Worm (Caenorhabditis elegans) whole organism, L4 larva: ENCODE results near the gene ttyh-1.

Experiments
- F10B5.3 ChIP-seq: sonication (generic microtip); optimal IDR thresholded peaks from 2 replicates; lab custom pipeline; 2016; ENCODE audit warnings: mild to moderate bottlenecking, missing genetic modification characterization, missing compliant biosample characterization
- F44E2.7 ChIP-seq: fragments of 200-800 bp; sonication (Bioruptor generic); IDR thresholded peaks from 2 replicates; pipeline ENCODE4 v2.1.2; 2022; ENCODE audit warnings: missing genetic modification characterization, missing compliant biosample characterization
- Y5F2A.4 ChIP-seq: fragments of 200-800 bp; sonication (Bioruptor generic); optimal IDR thresholded peaks from 2 replicates; lab custom pipeline; 2018; ENCODE audit warnings: mild to moderate bottlenecking, missing genetic modification characterization, missing compliant biosample characterization
- ZK546.5 ChIP-seq, 2 experiments: sonication (generic microtip); optimal IDR thresholded peaks; 2 replicates each; lab custom pipeline; 2017; ENCODE audit warnings: missing biosample characterization in 2 of 2, missing genetic modification characterization in 2 of 2
- aha-1 ChIP-seq: fragments of 150-350 bp; peaks from one replicate; lab custom pipeline; 2014; ENCODE audit warnings: missing biosample characterization, missing genetic modification characterization
- ama-1 ChIP-seq: fragments of 150-350 bp; optimal IDR thresholded peaks from 2 replicates; lab custom pipeline; 2014; ENCODE audit warnings: inconsistent platforms, mixed read lengths
- attf-4 ChIP-seq: sonication (generic microtip); optimal IDR thresholded peaks from 3 replicates; lab custom pipeline; 2017; ENCODE audit warnings: missing biosample characterization, missing genetic modification characterization
- ctbp-1 ChIP-seq: fragments of 200-800 bp; sonication (Bioruptor generic); IDR thresholded peaks from 2 replicates; pipeline ENCODE4 v1.3.6; 2022; ENCODE audit warnings: missing genetic modification reagents, missing genetic modification characterization, missing compliant biosample characterization
- daf-16 ChIP-seq, 3 experiments: sonication (generic microtip); optimal IDR thresholded peaks; 2 replicates each; lab custom pipeline; 2016 to 2017; ENCODE audit warnings: missing genetic modification characterization in 3 of 3, missing genetic modification reagents in 3 of 3, mild to moderate bottlenecking in 2 of 3, missing compliant biosample characterization in 2 of 3, missing biosample characterization in 1 of 3, moderate library complexity in 1 of 3
- dmd-6 ChIP-seq: fragments of 200-800 bp; sonication (Bioruptor generic); IDR thresholded peaks from 2 replicates; pipeline ENCODE4 v1.3.6; 2022; ENCODE audit warnings: missing genetic modification reagents, missing genetic modification characterization, missing compliant biosample characterization
- dmd-9 ChIP-seq: fragments of 200-800 bp; sonication (Bioruptor generic); IDR thresholded peaks from 2 replicates; pipeline ENCODE4 v1.3.6; 2022; ENCODE audit warnings: missing genetic modification reagents, missing genetic modification characterization, missing compliant biosample characterization
- dve-1 ChIP-seq: sonication (generic microtip); optimal IDR thresholded peaks from 2 replicates; lab custom pipeline; 2017; ENCODE audit warnings: antibody characterized with exemption, mild to moderate bottlenecking, missing genetic modification characterization, missing compliant biosample characterization; ENCODE audit not compliant: insufficient read depth
- egl-43 ChIP-seq: fragments of 200-800 bp; sonication (Bioruptor generic); IDR thresholded peaks from 2 replicates; pipeline ENCODE4 v1.3.6; 2022; ENCODE audit warnings: missing genetic modification reagents, missing genetic modification characterization, missing compliant biosample characterization
- gei-8 ChIP-seq: fragments of 200-800 bp; sonication (Bioruptor generic); optimal IDR thresholded peaks from 2 replicates; lab custom pipeline; 2018; ENCODE audit warnings: mild to moderate bottlenecking, missing genetic modification characterization, missing compliant biosample characterization
- hlh-11 ChIP-seq: fragments of 200-800 bp; sonication (Bioruptor generic); optimal IDR thresholded peaks from 2 replicates; lab custom pipeline; 2018; ENCODE audit warnings: mild to moderate bottlenecking, missing genetic modification characterization, missing compliant biosample characterization
- hlh-30 ChIP-seq: sonication (generic microtip); optimal IDR thresholded peaks from 2 replicates; lab custom pipeline; 2017; ENCODE audit warnings: antibody characterized with exemption, mild to moderate bottlenecking, missing genetic modification characterization, missing compliant biosample characterization; ENCODE audit not compliant: insufficient read depth
- jun-1 ChIP-seq: fragments of 150-350 bp; optimal IDR thresholded peaks from 2 replicates; lab custom pipeline; 2014; ENCODE audit warnings: missing biosample characterization, missing genetic modification reagents, missing genetic modification characterization
- lim-7 ChIP-seq: fragments of 200-800 bp; sonication (Bioruptor generic); IDR thresholded peaks from 2 replicates; pipeline ENCODE4 v1.3.6; 2022; ENCODE audit warnings: missing genetic modification characterization, missing compliant biosample characterization
- lin-13 ChIP-seq: fragments of 150-350 bp; optimal IDR thresholded peaks from 2 replicates; lab custom pipeline; 2014; ENCODE audit warnings: missing biosample characterization, missing genetic modification reagents, missing genetic modification characterization
- lin-29 ChIP-seq: fragments of 200-800 bp; sonication (Bioruptor generic); IDR thresholded peaks from 2 replicates; pipeline ENCODE4 v1.3.6; 2022; ENCODE audit warnings: missing genetic modification reagents, missing genetic modification characterization, missing compliant biosample characterization
- lin-38 ChIP-seq: fragments of 200-800 bp; sonication (Bioruptor generic); IDR thresholded peaks from 2 replicates; pipeline ENCODE4 v1.3.6; 2022; ENCODE audit warnings: missing genetic modification reagents, missing genetic modification characterization, missing compliant biosample characterization
- lin-39 ChIP-seq: fragments of 150-350 bp; optimal IDR thresholded peaks from 2 replicates; lab custom pipeline; 2014; ENCODE audit warnings: missing biosample characterization, missing genetic modification reagents, missing genetic modification characterization
- lir-3 ChIP-seq: sonication (generic microtip); optimal IDR thresholded peaks from 2 replicates; lab custom pipeline; 2016; ENCODE audit warnings: mild to moderate bottlenecking, missing genetic modification characterization, missing compliant biosample characterization
- lsy-2 ChIP-seq, 2 experiments: fragments of 150-350 bp in 1 of 2; sonication (generic microtip) in 1 of 2; optimal IDR thresholded peaks; 2 replicates each; lab custom pipeline; 2014 to 2017; ENCODE audit warnings: missing biosample characterization in 2 of 2, missing genetic modification characterization in 2 of 2
- mdl-1 ChIP-seq, 2 experiments: fragments of 150-350 bp in 1 of 2; sonication (generic microtip) in 1 of 2; optimal IDR thresholded peaks; 2 replicates each; lab custom pipeline; 2014 to 2017; ENCODE audit warnings: missing biosample characterization in 2 of 2, missing genetic modification characterization in 2 of 2
- mdt-29 ChIP-seq: fragments of 200-800 bp; sonication (Bioruptor generic); IDR thresholded peaks from 2 replicates; pipeline ENCODE4 v1.3.6; 2022; ENCODE audit warnings: missing genetic modification reagents, missing genetic modification characterization, missing compliant biosample characterization
- mep-1 ChIP-seq: fragments of 150-350 bp; sonication (generic microtip); optimal IDR thresholded peaks from 3 replicates; lab custom pipeline; 2014; ENCODE audit warnings: missing biosample characterization, missing genetic modification characterization
- mes-2 ChIP-seq: sonication (generic microtip); optimal IDR thresholded peaks from 2 replicates; lab custom pipeline; 2016; ENCODE audit warnings: missing genotype, mild to moderate bottlenecking, missing genetic modification characterization, missing compliant biosample characterization; ENCODE audit not compliant: poor library complexity, severe bottlenecking
- nhr-102 ChIP-seq: sonication (generic microtip); optimal IDR thresholded peaks from 2 replicates; lab custom pipeline; 2016; ENCODE audit warnings: mild to moderate bottlenecking, missing genetic modification characterization, moderate library complexity, missing compliant biosample characterization
- nhr-11 ChIP-seq: fragments of 150-350 bp; optimal IDR thresholded peaks from 2 replicates; lab custom pipeline; 2014; ENCODE audit warnings: missing biosample characterization, missing genetic modification characterization
- nhr-237 ChIP-seq: sonication (generic microtip); optimal IDR thresholded peaks from 2 replicates; lab custom pipeline; 2017; ENCODE audit warnings: missing biosample characterization, missing genetic modification characterization
- nhr-42 ChIP-seq: fragments of 200-800 bp; sonication (Bioruptor generic); IDR thresholded peaks from 2 replicates; pipeline ENCODE4 v1.3.6; 2022; ENCODE audit warnings: missing genetic modification characterization, missing compliant biosample characterization
- nhr-48 ChIP-seq: sonication (generic microtip); optimal IDR thresholded peaks from 2 replicates; lab custom pipeline; 2016; ENCODE audit warnings: mild to moderate bottlenecking, missing genetic modification characterization, missing compliant biosample characterization
- nhr-76 ChIP-seq: fragments of 150-350 bp; optimal IDR thresholded peaks from 2 replicates; lab custom pipeline; 2014; ENCODE audit warnings: missing biosample characterization, missing genetic modification characterization
- nhr-77 ChIP-seq: fragments of 150-350 bp; optimal IDR thresholded peaks from 2 replicates; lab custom pipeline; 2014; ENCODE audit warnings: missing biosample characterization, missing genetic modification characterization
- pqm-1 ChIP-seq: sonication (generic microtip); optimal IDR thresholded peaks from 2 replicates; lab custom pipeline; 2017; ENCODE audit warnings: missing biosample characterization, missing genetic modification characterization
- rbr-2 ChIP-seq: sonication (generic microtip); optimal IDR thresholded peaks from 2 replicates; lab custom pipeline; 2016; ENCODE audit warnings: missing genotype, missing genetic modification characterization, missing compliant biosample characterization
- saeg-2 ChIP-seq: fragments of 200-800 bp; sonication (Bioruptor generic); IDR thresholded peaks from 2 replicates; pipeline ENCODE4 v1.3.6; 2022; ENCODE audit warnings: missing genetic modification reagents, missing genetic modification characterization, missing compliant biosample characterization
- snpc-4 ChIP-seq: fragments of 150-350 bp; optimal IDR thresholded peaks from 2 replicates; lab custom pipeline; 2014; ENCODE audit warnings: missing biosample characterization, missing genetic modification characterization
- unc-130 ChIP-seq: sonication (generic microtip); optimal IDR thresholded peaks from 2 replicates; lab custom pipeline; 2016; ENCODE audit warnings: missing genetic modification reagents, missing genetic modification characterization, missing compliant biosample characterization
- unc-62 ChIP-seq, 3 experiments: fragments of 150-350 bp in 1 of 3; sonication (generic microtip); optimal IDR thresholded peaks in 2 of 3; peaks in 1 of 3; 1 replicate in 1 of 3; 2 replicates in 2 of 3; lab custom pipeline; 2014 to 2017; ENCODE audit warnings: missing biosample characterization in 3 of 3, missing genetic modification characterization in 3 of 3, missing genetic modification reagents in 3 of 3, missing genotype in 1 of 3
- vab-7 ChIP-seq: fragments of 200-800 bp; sonication (Bioruptor generic); IDR thresholded peaks from 2 replicates; pipeline ENCODE4 v1.3.6; 2022; ENCODE audit warnings: missing genetic modification reagents, missing genetic modification characterization, missing compliant biosample characterization

Gene ttyh-1

ce11 chrX:11400467-11401184 lies 32.1 kb downstream of the ttyh-1 start (continued):
- no peak for TF ChIP-seq rbr-2 (tag; lab: Kevin White, UChicago)
- no peak for TF ChIP-seq lin-39 (tag; lab: Kevin White, UChicago)
- TF ChIP-seq mdl-1 (tag; optimal IDR thresholded peaks at IDR 0.05; lab: Kevin White, UChicago) = no peak
- no peak for TF ChIP-seq vab-7 (GFP tag; lab: Robert Waterston, UW)
- no peak for TF ChIP-seq jun-1
- peak; percentile 91 for TF ChIP-seq aha-1 (tag; lab: Kevin White, UChicago)
- TF ChIP-seq Y5F2A.4 (GFP tag; lab: Kevin White, UChicago) = no peak
- TF ChIP-seq F44E2.7 = no peak
- TF ChIP-seq lim-7 (GFP tag; lab: Robert Waterston, UW) = no peak
- no peak for TF ChIP-seq nhr-48
- TF ChIP-seq dmd-6 = peak; percentile 17; the same call in 1 of the 2 replicates
- peak; percentile 49 for TF ChIP-seq dve-1 (tag; lab: Kevin White, UChicago)
- no peak for TF ChIP-seq hlh-30 (tag; lab: Kevin White, UChicago)
- TF ChIP-seq lin-13 (GFP tag; lab: Kevin White, UChicago) = no peak
- TF ChIP-seq daf-16 (GFP tag; optimal IDR thresholded peaks at IDR 0.05; lab: Kevin White, UChicago) = no peak
- TF ChIP-seq daf-16 (tag; optimal IDR thresholded peaks at IDR 0.05; lab: Kevin White, UChicago) = peak; percentile 79
- TF ChIP-seq lir-3 (tag; lab: Kevin White, UChicago) = no peak

ce11 chrX:11405908-11406307 lies 37.4 kb downstream of the ttyh-1 start, which contains the start of gene slo-2:
Gene slo-2, minus strand, starts transcription at chrX:11405931.
- TF ChIP-seq lin-29 (GFP tag; lab: Robert Waterston, UW) (no peak), unc-62 (GFP tag; optimal IDR thresholded peaks at IDR 0.05 in 1 of 2; lab: Kevin White, UChicago) (peak in 1 of 2 experiments; percentile 14), unc-62 (tag; optimal IDR thresholded peaks at IDR 0.05; lab: Kevin White, UChicago) (no peak), mdt-29 (GFP tag; lab: Robert Waterston, UW) (no peak), ctbp-1 (GFP tag; lab: Robert Waterston, UW) (peak; percentile 59; the same call in 1 of the 2 replicates)

ce11 chrX:11406784-11407183 lies 38.3 kb downstream of the ttyh-1 start:
- TF ChIP-seq mep-1 (tag; lab: Kevin White, UChicago) (peak; percentile 50), F44E2.7 (no peak), gei-8 (GFP tag; lab: Kevin White, UChicago) (no peak), aha-1 (tag; lab: Kevin White, UChicago) (peak; percentile 92), dmd-9 (GFP tag; lab: Robert Waterston, UW) (no peak), attf-4 (no peak), nhr-77 (tag; lab: Kevin White, UChicago) (no peak), lin-38 (GFP tag; lab: Robert Waterston, UW) (no peak), daf-16 (GFP tag; optimal IDR thresholded peaks at IDR 0.05; lab: Kevin White, UChicago) (no peak), daf-16 (tag; optimal IDR thresholded peaks at IDR 0.05; lab: Kevin White, UChicago) (peak; percentile 19)

ce11 chrX:11407682-11408335 lies 39.3 kb downstream of the ttyh-1 start, which contains the start of gene F08B12.4:
Gene F08B12.4, minus strand, starts transcription at chrX:11407732.
- TF ChIP-seq dmd-9 (GFP tag; lab: Robert Waterston, UW) = no peak
- no peak for TF ChIP-seq nhr-237 (tag; lab: Kevin White, UChicago)
- peak in 1 of 2 experiments; percentile 46 for TF ChIP-seq lsy-2 (tag; optimal IDR thresholded peaks at IDR 0.05; lab: Kevin White, UChicago)
- TF ChIP-seq ZK546.5 (tag; optimal IDR thresholded peaks at IDR 0.05; lab: Kevin White, UChicago) = no peak
- peak; percentile 26 for TF ChIP-seq mep-1 (tag; lab: Kevin White, UChicago)
- no peak for TF ChIP-seq saeg-2 (GFP tag; lab: Robert Waterston, UW)
- peak in 1 of 2 experiments; percentile 11 for TF ChIP-seq mdl-1 (tag; optimal IDR thresholded peaks at IDR 0.05; lab: Kevin White, UChicago)
- no peak for TF ChIP-seq F10B5.3 (tag; lab: Kevin White, UChicago)
- TF ChIP-seq nhr-48 = no peak
- TF ChIP-seq egl-43 = no peak
- TF ChIP-seq lir-3 (tag; lab: Kevin White, UChicago) = no peak
- peak; percentile 41 for TF ChIP-seq nhr-11 (tag; lab: Kevin White, UChicago)
- TF ChIP-seq nhr-42 (GFP tag; lab: Robert Waterston, UW) = peak; percentile 36; the same call in 1 of the 2 replicates
- peak; percentile 47 for TF ChIP-seq ama-1 (lab: Kevin White, UChicago)
- TF ChIP-seq snpc-4 (tag; lab: Kevin White, UChicago) = no peak
- no peak for TF ChIP-seq nhr-76 (tag; lab: Kevin White, UChicago)
- no peak for TF ChIP-seq nhr-102
- TF ChIP-seq lin-29 (GFP tag; lab: Robert Waterston, UW) = no peak
- no peak for TF ChIP-seq unc-130
- no peak for TF ChIP-seq mes-2 (tag; lab: Kevin White, UChicago)
- peak; percentile 69 for TF ChIP-seq pqm-1 (tag; lab: Kevin White, UChicago)
- TF ChIP-seq hlh-11 (tag; lab: Kevin White, UChicago) = peak; percentile 65
